Worm (Caenorhabditis elegans) whole organism, L1 larva: ENCODE measurements around the gene C25H3.17.

Experiments used
- C34B4.2 ChIP-seq: sonication (generic microtip); optimal IDR thresholded peaks from 2 replicates; lab custom pipeline; 2017; ENCODE audit warnings: mild to moderate bottlenecking, missing genetic modification characterization, missing compliant biosample characterization
- egl-27 ChIP-seq, 2 experiments: fragments of 150-350 bp in 1 of 2; sonication (generic microtip); optimal IDR thresholded peaks; 3 replicates each; lab custom pipeline; 2017 to 2018; ENCODE audit warnings: missing biosample characterization in 2 of 2, missing genetic modification characterization in 2 of 2, missing genetic modification reagents in 2 of 2

ce11 chrII:5701485-5701884 lies 32.0 kb upstream of the C25H3.17 start:
- TF ChIP-seq egl-27 (tag; optimal IDR thresholded peaks at IDR 0.05; lab: Kevin White, UChicago) (peak in 1 of 2 experiments; percentile 57), C34B4.2 (tag; lab: Kevin White, UChicago) (no peak)
